Worm (Caenorhabditis elegans) whole organism, mixed stage, embryonic: ENCODE measurements around the gene del-6.

Experiments used
- ceh-39 ChIP-seq: fragments of 150-350 bp; optimal IDR thresholded peaks from 2 replicates; lab custom pipeline; 2014; ENCODE audit warnings: missing biosample characterization, missing genetic modification characterization
- ces-1 ChIP-seq: fragments of 150-350 bp; optimal IDR thresholded peaks from 2 replicates; lab custom pipeline; 2014; ENCODE audit warnings: missing biosample characterization, missing genetic modification reagents, missing genetic modification characterization
- cnd-1 ChIP-seq: fragments of 200-800 bp; sonication (Bioruptor generic); optimal IDR thresholded peaks from 2 replicates; lab custom pipeline; 2018; ENCODE audit warnings: mild to moderate bottlenecking, missing genetic modification characterization, missing compliant biosample characterization
- drap-1 ChIP-seq: fragments of 200-800 bp; sonication (Bioruptor generic); optimal IDR thresholded peaks from 3 replicates; lab custom pipeline; 2018; ENCODE audit warnings: mild to moderate bottlenecking, missing genetic modification characterization, missing compliant biosample characterization
- lin-13 ChIP-seq: fragments of 150-350 bp; optimal IDR thresholded peaks from 2 replicates; lab custom pipeline; 2014; ENCODE audit warnings: missing biosample characterization, missing genetic modification characterization
- lsy-2 ChIP-seq: fragments of 150-350 bp; optimal IDR thresholded peaks from 2 replicates; lab custom pipeline; 2014; ENCODE audit warnings: missing biosample characterization, missing genetic modification characterization
- mep-1 ChIP-seq: fragments of 150-350 bp; optimal IDR thresholded peaks from 2 replicates; lab custom pipeline; 2017; ENCODE audit warnings: missing biosample characterization, missing genetic modification reagents, missing genetic modification characterization, inconsistent platforms
- mls-2 ChIP-seq: sonication (generic microtip); optimal IDR thresholded peaks from 2 replicates; lab custom pipeline; 2016; ENCODE audit warnings: mild to moderate bottlenecking, missing genetic modification characterization, moderate library complexity, missing compliant biosample characterization
- nhr-237 ChIP-seq: fragments of 150-350 bp; optimal IDR thresholded peaks from 2 replicates; lab custom pipeline; 2014; ENCODE audit warnings: missing biosample characterization, missing genetic modification characterization
- nhr-28 ChIP-seq: fragments of 150-350 bp; optimal IDR thresholded peaks from 2 replicates; lab custom pipeline; 2014; ENCODE audit warnings: missing biosample characterization, missing genetic modification characterization
- snpc-4 ChIP-seq: fragments of 150-350 bp; optimal IDR thresholded peaks from 2 replicates; lab custom pipeline; 2014; ENCODE audit warnings: missing biosample characterization, missing genetic modification characterization
- unc-39 ChIP-seq: fragments of 150-350 bp; optimal IDR thresholded peaks from 2 replicates; lab custom pipeline; 2014; ENCODE audit warnings: missing biosample characterization, missing genetic modification characterization
- unc-62 ChIP-seq: fragments of 150-350 bp; optimal IDR thresholded peaks from 2 replicates; lab custom pipeline; 2014; ENCODE audit warnings: missing biosample characterization, missing genetic modification reagents, missing genetic modification characterization
- ztf-11 ChIP-seq: fragments of 150-350 bp; optimal IDR thresholded peaks from 2 replicates; lab custom pipeline; 2014; ENCODE audit warnings: missing biosample characterization, missing genetic modification characterization

- TF ChIP-seq nhr-237 (tag; lab: Kevin White, UChicago) (no peak), ceh-39 (tag; lab: Kevin White, UChicago) (no peak), lsy-2 (no peak), unc-39 (tag; lab: Kevin White, UChicago) (no peak), nhr-28 (tag; lab: Kevin White, UChicago) (no peak), ztf-11 (tag; lab: Kevin White, UChicago) (no peak), unc-62 (GFP tag; lab: Kevin White, UChicago) (no peak), drap-1 (GFP tag; lab: Kevin White, UChicago) (no peak), lin-13 (no peak), cnd-1 (tag; lab: Kevin White, UChicago) (no peak), ces-1 (GFP tag; lab: Kevin White, UChicago) (no peak), mls-2 (tag; lab: Kevin White, UChicago) (no peak), snpc-4 (tag; lab: Kevin White, UChicago) (no peak), mep-1 (tag; lab: Kevin White, UChicago) (no peak)
Observed at ce11 chrV:10546749-10547148, 26.0 kb upstream of the del-6 start, which contains the start of gene F25D1.5.
